Worm (Caenorhabditis elegans) whole organism, late embryonic: ENCODE data around the gene R02E12.5.

Experiments
- C08G9.2 ChIP-seq: sonication (generic microtip); optimal IDR thresholded peaks from 2 replicates; lab custom pipeline; 2016; ENCODE audit warnings: mild to moderate bottlenecking, missing genetic modification characterization, moderate library complexity, missing compliant biosample characterization
- K02D7.2 ChIP-seq: sonication (generic microtip); optimal IDR thresholded peaks from 2 replicates; lab custom pipeline; 2017; ENCODE audit warnings: mild to moderate bottlenecking, missing genetic modification characterization, missing compliant biosample characterization
- K09A11.1 ChIP-seq: sonication (generic microtip); optimal IDR thresholded peaks from 2 replicates; lab custom pipeline; 2017; ENCODE audit warnings: antibody characterized with exemption, mild to moderate bottlenecking, missing genetic modification characterization, missing compliant biosample characterization; ENCODE audit not compliant: insufficient read depth
- ceh-14 ChIP-seq: sonication (generic microtip); optimal IDR thresholded peaks from 2 replicates; lab custom pipeline; 2016; ENCODE audit warnings: missing genotype, missing genetic modification characterization, missing compliant biosample characterization
- ceh-18 ChIP-seq: sonication (generic microtip); optimal IDR thresholded peaks from 2 replicates; lab custom pipeline; 2016; ENCODE audit warnings: missing genetic modification characterization, missing compliant biosample characterization
- ceh-19 ChIP-seq: fragments of 200-800 bp; sonication (Bioruptor generic); optimal IDR thresholded peaks from 2 replicates; lab custom pipeline; 2018; ENCODE audit warnings: mild to moderate bottlenecking, missing genetic modification characterization, missing compliant biosample characterization
- ceh-30 ChIP-seq: fragments of 150-350 bp; optimal IDR thresholded peaks from 2 replicates; lab custom pipeline; 2014; ENCODE audit warnings: missing biosample characterization, missing genetic modification characterization
- ceh-31 ChIP-seq: sonication (generic microtip); optimal IDR thresholded peaks from 2 replicates; lab custom pipeline; 2016; ENCODE audit warnings: missing genetic modification characterization, missing compliant biosample characterization
- ceh-6 ChIP-seq: fragments of 200-800 bp; sonication (Bioruptor generic); optimal IDR thresholded peaks from 2 replicates; lab custom pipeline; 2018; ENCODE audit warnings: mild to moderate bottlenecking, missing genetic modification characterization, missing compliant biosample characterization
- ceh-9 ChIP-seq: sonication (generic microtip); optimal IDR thresholded peaks from 2 replicates; lab custom pipeline; 2016; ENCODE audit warnings: mild to moderate bottlenecking, missing genetic modification characterization, inconsistent platforms, missing compliant biosample characterization
- dve-1 ChIP-seq: sonication (generic microtip); optimal IDR thresholded peaks from 2 replicates; lab custom pipeline; 2017; ENCODE audit warnings: antibody characterized with exemption, mild to moderate bottlenecking, missing genetic modification characterization, missing compliant biosample characterization
- elt-4 ChIP-seq: sonication (generic microtip); optimal IDR thresholded peaks from 2 replicates; lab custom pipeline; 2016; ENCODE audit warnings: missing genetic modification characterization, missing compliant biosample characterization
- fkh-6 ChIP-seq: sonication (generic microtip); optimal IDR thresholded peaks from 2 replicates; lab custom pipeline; 2016; ENCODE audit warnings: missing genetic modification characterization, missing compliant biosample characterization
- hlh-8 ChIP-seq: sonication (generic microtip); optimal IDR thresholded peaks from 2 replicates; lab custom pipeline; 2016; ENCODE audit warnings: missing genotype, missing genetic modification characterization, missing compliant biosample characterization
- lim-6 ChIP-seq: sonication (generic microtip); optimal IDR thresholded peaks from 2 replicates; lab custom pipeline; 2016; ENCODE audit warnings: missing genetic modification characterization, missing compliant biosample characterization
- mec-3 ChIP-seq: sonication (generic microtip); optimal IDR thresholded peaks from 2 replicates; lab custom pipeline; 2016; ENCODE audit warnings: borderline replicate concordance, missing genetic modification characterization, missing compliant biosample characterization
- nfya-1 ChIP-seq: sonication (generic microtip); optimal IDR thresholded peaks from 2 replicates; lab custom pipeline; 2017; ENCODE audit warnings: missing genetic modification characterization, mild to moderate bottlenecking, missing compliant biosample characterization, antibody characterized with exemption, moderate library complexity
- nhr-232 ChIP-seq: sonication (generic microtip); optimal IDR thresholded peaks from 2 replicates; lab custom pipeline; 2016; ENCODE audit warnings: missing genetic modification characterization, missing compliant biosample characterization
- pag-3 ChIP-seq: sonication (generic microtip); optimal IDR thresholded peaks from 2 replicates; lab custom pipeline; 2016; ENCODE audit warnings: missing compliant biosample characterization, missing genetic modification characterization, borderline replicate concordance
- pha-2 ChIP-seq: sonication (generic microtip); optimal IDR thresholded peaks from 2 replicates; lab custom pipeline; 2017; ENCODE audit warnings: mild to moderate bottlenecking, missing genetic modification characterization, missing compliant biosample characterization
- pha-4 ChIP-seq: fragments of 150-350 bp; optimal IDR thresholded peaks from 2 replicates; lab custom pipeline; 2018; ENCODE audit warnings: missing biosample characterization, missing genetic modification reagents, missing genetic modification characterization
- pqm-1 ChIP-seq: sonication (generic microtip); optimal IDR thresholded peaks from 2 replicates; lab custom pipeline; 2016; ENCODE audit warnings: missing genetic modification characterization, missing compliant biosample characterization
- sdc-2 ChIP-seq: sonication (generic microtip); optimal IDR thresholded peaks from 2 replicates; lab custom pipeline; 2016; ENCODE audit warnings: missing genotype, missing genetic modification characterization, missing compliant biosample characterization
- tbx-7 ChIP-seq: sonication (generic microtip); optimal IDR thresholded peaks from 2 replicates; lab custom pipeline; 2016; ENCODE audit warnings: missing genotype, missing genetic modification characterization, missing compliant biosample characterization
- ttx-3 ChIP-seq: sonication (generic microtip); optimal IDR thresholded peaks from 2 replicates; lab custom pipeline; 2016; ENCODE audit warnings: missing genetic modification reagents, missing genetic modification characterization, missing compliant biosample characterization
- unc-3 ChIP-seq, 2 experiments: fragments of 200-800 bp in 1 of 2; sonication (Bioruptor generic) in 1 of 2; sonication (generic microtip) in 1 of 2; conservative IDR thresholded peaks in 1 of 2; optimal IDR thresholded peaks in 1 of 2; 2 replicates each; pipeline versions ENCODE4 v1.3.6 to Lab custom; 2016 to 2022; ENCODE audit warnings: missing compliant biosample characterization in 2 of 2, missing genetic modification characterization in 2 of 2, missing genetic modification reagents in 1 of 2
- unc-42 ChIP-seq: sonication (generic microtip); optimal IDR thresholded peaks from 2 replicates; lab custom pipeline; 2016; ENCODE audit warnings: missing genotype, missing genetic modification characterization, missing compliant biosample characterization
- unc-55 ChIP-seq: sonication (generic microtip); optimal IDR thresholded peaks from 2 replicates; lab custom pipeline; 2017; ENCODE audit warnings: missing biosample characterization, missing genetic modification reagents, missing genetic modification characterization

The R02E12.5 gene

DNA sequence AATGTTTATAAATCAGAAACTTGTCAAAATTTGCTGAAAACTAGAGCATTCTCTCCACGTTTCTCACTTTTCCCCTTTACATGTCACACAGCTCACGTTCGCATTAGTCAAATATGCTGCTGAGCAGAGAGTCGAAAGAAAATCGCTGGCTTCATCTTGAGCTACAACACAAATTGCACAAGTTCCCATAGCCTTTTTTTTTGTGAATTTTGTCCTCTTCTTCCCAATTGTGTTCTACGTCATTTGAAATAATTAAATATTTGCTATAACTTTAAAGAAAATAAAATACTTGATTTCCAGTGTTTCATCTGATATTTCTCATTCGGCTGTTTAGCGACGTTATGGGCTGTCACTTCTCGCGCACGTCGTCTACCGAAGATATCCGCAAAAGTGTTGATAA, at the start of gene R02E12.5:
Gene R02E12.5, plus strand, starts transcription at position 301 of the 400 bp plus-strand sequence.
- TF ChIP-seq ceh-30 (tag; lab: Kevin White, UChicago) (no peak), mec-3 (tag; lab: Kevin White, UChicago) (no peak), C08G9.2 (tag; lab: Kevin White, UChicago) (no peak), ttx-3 (tag; lab: Kevin White, UChicago) (no peak), nfya-1 (tag; lab: Kevin White, UChicago) (no peak), pqm-1 (tag; lab: Kevin White, UChicago) (no peak), pha-4 (tag; lab: Kevin White, UChicago) (no peak), K09A11.1 (no peak), ceh-9 (no peak)

DNA sequence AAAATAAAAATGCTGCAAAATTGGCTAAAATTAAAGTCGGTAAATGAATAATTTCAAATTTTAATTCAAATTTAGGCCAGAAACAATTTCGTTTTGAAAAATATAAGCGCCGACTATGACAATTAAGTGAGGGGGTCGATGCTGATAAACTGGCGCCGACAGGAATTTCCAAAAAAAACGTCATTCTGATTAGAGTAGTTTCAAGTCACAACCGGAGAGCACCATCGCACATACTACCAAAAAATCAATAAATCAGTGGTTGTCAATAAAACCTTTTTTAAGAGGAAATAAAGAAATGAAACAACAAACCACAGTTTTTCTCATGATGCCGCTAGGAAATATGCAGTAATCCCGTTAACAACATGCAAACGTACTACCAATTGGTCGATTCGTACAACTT, 48.1 kb upstream of the R02E12.5 start:
- TF ChIP-seq elt-4 (tag; lab: Kevin White, UChicago) (no peak), fkh-6 (tag; lab: Kevin White, UChicago) (no peak), tbx-7 (tag; lab: Kevin White, UChicago) (no peak)

DNA sequence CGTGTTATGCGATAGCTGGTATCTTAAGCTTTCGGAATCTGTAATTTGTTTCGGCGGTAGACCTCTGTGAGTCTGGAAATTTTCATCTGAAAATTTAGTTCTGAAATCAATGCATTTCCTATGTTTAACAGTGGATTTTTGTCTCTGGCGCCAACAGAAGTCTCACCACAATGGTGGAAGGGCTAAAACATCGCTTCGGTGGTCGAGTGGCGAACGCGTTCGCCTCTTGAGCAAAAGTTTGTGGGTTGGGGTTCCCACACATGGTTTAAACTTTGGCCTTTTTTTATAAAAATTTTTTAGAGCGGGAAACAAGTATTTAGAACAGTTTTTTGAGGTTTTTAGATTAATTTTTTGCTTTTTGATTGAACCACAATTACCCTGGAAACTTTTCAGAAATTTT, 47.4 kb upstream of the R02E12.5 start:
- TF ChIP-seq ceh-19 (no peak), ceh-6 (no peak), pha-2 (tag; lab: Kevin White, UChicago) (no peak), nhr-232 (tag; lab: Kevin White, UChicago) (no peak), dve-1 (tag; lab: Kevin White, UChicago) (no peak)
- TF ChIP-seq, all 69 proteins: peak for 0

DNA sequence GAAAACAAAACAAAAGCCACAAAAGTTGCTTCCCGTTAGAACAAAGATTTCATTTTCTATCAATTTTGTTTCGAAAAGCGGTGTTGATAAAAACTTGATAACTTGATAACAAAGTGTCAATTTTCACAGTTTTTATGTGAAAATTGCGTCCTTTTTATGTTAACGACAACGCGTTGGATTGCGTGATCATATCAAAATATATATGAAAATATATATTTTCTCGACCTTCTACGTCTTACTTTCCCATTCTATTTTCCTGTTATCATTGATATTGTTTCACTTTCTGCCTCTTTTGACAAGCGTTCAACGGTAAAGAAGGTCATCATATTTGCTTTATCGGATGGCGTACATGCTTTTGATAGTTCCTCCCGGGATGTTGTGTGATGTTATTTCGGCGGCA, 44.4 kb upstream of the R02E12.5 start:
- no peak for TF ChIP-seq lim-6
- no peak for TF ChIP-seq K02D7.2 (tag; lab: Kevin White, UChicago)
- no peak for TF ChIP-seq unc-42 (tag; lab: Kevin White, UChicago)
- no peak for TF ChIP-seq ceh-18 (tag; lab: Kevin White, UChicago)
- no peak for TF ChIP-seq K09A11.1

DNA sequence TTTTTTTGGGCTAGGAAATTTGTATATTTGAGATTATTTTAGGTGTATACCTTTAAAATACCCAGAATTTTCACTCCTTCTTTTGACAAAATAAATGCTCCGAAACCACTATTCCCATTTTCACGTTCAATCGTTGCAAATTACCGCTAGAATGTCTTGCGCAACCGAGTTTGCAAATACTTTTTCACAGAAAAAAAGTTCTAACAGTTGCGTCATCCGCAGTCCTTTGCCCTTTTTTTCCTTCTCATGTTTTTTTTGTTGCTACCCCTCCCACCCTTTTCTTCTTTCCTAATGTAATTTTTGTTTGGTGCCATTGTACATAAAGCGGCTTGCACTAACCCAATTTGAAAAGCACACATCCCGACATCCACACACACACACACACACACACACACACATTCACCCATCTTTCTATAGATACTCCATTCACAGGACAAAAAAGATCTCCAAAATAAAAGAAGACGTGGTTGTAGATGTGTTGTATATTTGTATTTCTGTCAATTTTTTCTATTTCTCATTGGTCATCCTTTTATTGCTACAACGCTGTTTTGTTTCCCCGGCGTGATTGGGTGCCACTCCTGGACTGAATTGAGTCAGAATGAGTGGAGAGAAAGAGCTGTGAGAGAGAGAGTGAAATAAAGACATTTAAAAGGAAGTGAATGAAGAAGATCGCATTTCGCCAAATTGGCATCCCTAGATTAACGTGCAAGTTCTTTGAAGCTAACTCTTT, 39.5 kb upstream of the R02E12.5 start:
- TF ChIP-seq ceh-31 (peak; percentile 47), unc-42 (tag; lab: Kevin White, UChicago) (peak; percentile 99), fkh-6 (tag; lab: Kevin White, UChicago) (no peak)

DNA sequence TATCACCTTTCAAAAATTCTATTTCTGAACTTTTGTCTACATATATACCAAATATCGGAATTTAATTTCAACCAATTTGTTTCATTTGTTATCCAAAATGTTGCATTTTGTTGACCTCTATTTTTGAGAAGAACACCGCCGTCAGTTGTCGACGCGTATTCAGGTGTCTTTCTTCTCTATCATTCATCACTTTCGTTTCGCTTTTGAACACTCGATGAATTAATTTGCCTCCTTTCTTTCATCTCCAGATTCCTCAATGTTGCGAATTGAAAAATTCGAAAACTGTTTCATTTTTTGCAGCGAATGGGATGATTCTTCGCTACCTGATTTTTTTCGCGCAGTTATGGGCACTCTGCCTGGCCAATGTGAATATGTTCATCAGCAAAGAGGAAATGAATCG, 38.9 kb upstream of the R02E12.5 start, which contains the start of gene lin-18:
Gene lin-18, plus strand, starts transcription at position 301 of the 400 bp plus-strand sequence.
- TF ChIP-seq ceh-14 (tag; lab: Kevin White, UChicago) (no peak), unc-3 (GFP tag; conservative IDR thresholded peaks at IDR 0.05; lab: Robert Waterston, UW) (no peak), unc-3 (tag; optimal IDR thresholded peaks at IDR 0.05; lab: Kevin White, UChicago) (no peak), hlh-8 (tag; lab: Kevin White, UChicago) (no peak), unc-55 (GFP tag; lab: Kevin White, UChicago) (peak; percentile 11), sdc-2 (tag; lab: Kevin White, UChicago) (no peak)

DNA sequence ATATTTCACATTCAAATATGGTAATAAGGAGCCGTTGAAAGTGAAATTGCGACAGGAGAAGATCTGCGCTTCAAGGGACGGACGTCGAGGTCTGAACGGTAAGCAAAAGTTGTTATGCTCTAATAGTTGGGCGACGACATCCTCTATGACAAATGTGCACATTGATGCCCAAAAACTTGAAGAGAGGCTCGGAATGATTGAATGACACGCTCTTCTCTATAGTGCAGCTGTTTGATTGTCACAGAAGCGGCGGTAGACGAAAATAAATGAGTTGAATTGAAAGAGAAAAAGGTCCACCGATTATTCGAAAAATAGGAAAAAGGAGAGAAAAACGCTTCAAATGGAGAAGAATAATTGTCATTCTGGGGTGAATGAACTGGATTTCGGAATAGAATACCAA, 37.9 kb upstream of the R02E12.5 start:
- TF ChIP-seq pag-3 (no peak), unc-55 (GFP tag; lab: Kevin White, UChicago) (peak; percentile 78)
- TF ChIP-seq, all 69 proteins: peak for 1
